Fruit fly (Drosophila melanogaster) whole organism: ENCODE measurements around the gene CG16723.

ENCODE experiments used
- CG8478 ChIP-seq: fragments of >200 bp; optimal IDR thresholded peaks from 2 replicates; lab custom pipeline; 2018; ENCODE audit warnings: inconsistent platforms
- Dll ChIP-seq: fragments of >200 bp; optimal IDR thresholded peaks from 2 replicates; lab custom pipeline; 2017
- EcR ChIP-seq, 2 experiments: fragments of >200 bp; optimal IDR thresholded peaks; 2 replicates each; lab custom pipeline; 2017; ENCODE audit warnings: missing biosample characterization in 2 of 2, missing genetic modification characterization in 2 of 2, missing genetic modification reagents in 2 of 2
- pan ChIP-seq: fragments of >200 bp; optimal IDR thresholded peaks from 2 replicates; lab custom pipeline; 2017
- psq ChIP-seq: fragments of >200 bp; optimal IDR thresholded peaks from 2 replicates; lab custom pipeline; 2017
- usp ChIP-seq: fragments of >200 bp; optimal IDR thresholded peaks from 2 replicates; lab custom pipeline; 2017; ENCODE audit warnings: missing biosample characterization, missing genetic modification characterization, mixed read lengths

DNA sequence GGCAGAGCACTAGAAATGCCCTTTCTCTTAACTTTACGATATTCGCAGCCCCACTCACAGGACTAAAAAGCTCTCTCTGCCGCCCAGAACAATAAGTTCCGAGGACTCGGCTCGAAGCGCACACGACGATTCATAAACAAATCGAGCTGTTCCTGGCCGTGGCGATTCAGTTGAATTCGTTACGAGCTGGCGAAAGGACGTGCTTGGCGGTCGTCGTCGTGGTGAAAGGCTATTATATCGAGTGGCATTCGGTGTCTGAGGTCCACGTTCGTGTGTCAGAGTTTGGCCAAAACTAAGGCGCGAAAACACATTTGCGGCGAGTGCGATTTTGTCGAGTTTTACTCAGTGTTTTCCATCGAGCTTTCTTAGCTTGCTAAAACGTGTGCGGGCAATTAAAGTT is 38.8 kb downstream of the CG16723 start, which contains the start of gene beat-IV:
- TF ChIP-seq psq (lab: Kevin White, UChicago) (no peak), Dll (lab: Kevin White, UChicago) (no peak), CG8478 (lab: Kevin White, UChicago) (no peak), pan (no peak), usp (no peak), EcR (GFP tag; optimal IDR thresholded peaks at IDR 0.05; lab: Kevin White, UChicago) (no peak)
